Fruit fly (Drosophila melanogaster) whole organism: ENCODE results near the gene Ddr.

ENCODE experiments used
- CG8478 ChIP-seq: fragments of >200 bp; optimal IDR thresholded peaks from 2 replicates; lab custom pipeline; 2018; ENCODE audit warnings: inconsistent platforms
- Dll ChIP-seq: fragments of >200 bp; optimal IDR thresholded peaks from 2 replicates; lab custom pipeline; 2017
- pan ChIP-seq: fragments of >200 bp; optimal IDR thresholded peaks from 2 replicates; lab custom pipeline; 2017
- psq ChIP-seq: fragments of >200 bp; optimal IDR thresholded peaks from 2 replicates; lab custom pipeline; 2017
- usp ChIP-seq: fragments of >200 bp; optimal IDR thresholded peaks from 2 replicates; lab custom pipeline; 2017; ENCODE audit warnings: missing biosample characterization, missing genetic modification characterization, mixed read lengths

DNA sequence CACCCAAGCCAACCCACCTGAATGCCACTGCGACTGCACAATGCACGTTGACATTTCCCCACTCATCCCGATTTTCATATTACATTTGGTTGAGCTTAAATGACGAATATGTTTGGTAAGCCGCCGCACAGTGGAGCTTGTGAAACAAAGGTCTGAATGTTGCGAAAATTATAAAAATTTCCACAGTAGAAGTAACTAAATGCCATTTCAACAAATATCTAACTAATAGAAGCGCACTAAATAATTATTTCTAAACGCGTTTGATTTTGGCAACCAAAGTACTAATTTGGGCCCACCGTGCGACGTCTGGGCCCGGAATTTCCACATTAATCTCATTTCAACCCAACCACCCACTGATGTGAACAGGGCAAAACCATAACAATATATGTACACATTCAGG lies 54.0 kb downstream of the Ddr start:
- TF ChIP-seq Dll (lab: Kevin White, UChicago) (no peak), pan (lab: Kevin White, UChicago) (no peak), CG8478 (lab: Kevin White, UChicago) (no peak), usp (no peak), psq (no peak)
